Fruit fly (Drosophila melanogaster) whole organism, embryonic: Measurements from ENCODE around the gene Ant2.

Source experiments
- Adf1 ChIP-seq: fragments of 200-800 bp; sonication (Bioruptor generic); IDR thresholded peaks from 2 replicates; pipeline ENCODE4 v1.3.6; 2022; ENCODE audit warnings: missing biosample characterization, missing genetic modification characterization
- CG10147 ChIP-seq: fragments of 200-800 bp; sonication (Bioruptor generic); optimal IDR thresholded peaks from 2 replicates; lab custom pipeline; 2019; ENCODE audit warnings: missing biosample characterization, mild to moderate bottlenecking, missing genetic modification characterization, moderate library complexity
- CG10462 ChIP-seq: fragments of 200-800 bp; sonication (Bioruptor generic); optimal IDR thresholded peaks from 2 replicates; lab custom pipeline; 2016; ENCODE audit warnings: missing biosample characterization, missing genetic modification characterization
- CG10979 ChIP-seq: fragments of 200-800 bp; sonication (Bioruptor generic); optimal IDR thresholded peaks from 2 replicates; lab custom pipeline; 2018; ENCODE audit warnings: missing biosample characterization, mild to moderate bottlenecking, missing genetic modification characterization, moderate library complexity
- CG13894 ChIP-seq: fragments of 200-800 bp; sonication (Bioruptor generic); optimal IDR thresholded peaks from 3 replicates; lab custom pipeline; 2018; ENCODE audit warnings: missing biosample characterization, mild to moderate bottlenecking, missing genetic modification characterization, moderate library complexity
- CG15269 ChIP-seq: fragments of 200-800 bp; sonication (Bioruptor generic); optimal IDR thresholded peaks from 2 replicates; lab custom pipeline; 2018; ENCODE audit warnings: missing biosample characterization, mild to moderate bottlenecking, missing genetic modification characterization, moderate library complexity
- CG15514 ChIP-seq: fragments of 200-800 bp; sonication (Bioruptor generic); optimal IDR thresholded peaks from 3 replicates; lab custom pipeline; 2017; ENCODE audit warnings: missing biosample characterization, missing genetic modification characterization, mild to moderate bottlenecking, moderate library complexity, missing genetic modification reagents
- CG18262 ChIP-seq: fragments of 200-800 bp; optimal IDR thresholded peaks from 3 replicates; lab custom pipeline; 2019; ENCODE audit warnings: missing biosample characterization, mild to moderate bottlenecking, missing genetic modification characterization, moderate library complexity
- CG18764 ChIP-seq: fragments of 200-800 bp; sonication (Bioruptor generic); optimal IDR thresholded peaks from 3 replicates; lab custom pipeline; 2016; ENCODE audit warnings: missing biosample characterization, missing genetic modification characterization
- CG2202 ChIP-seq: fragments of 200-800 bp; sonication (Bioruptor generic); optimal IDR thresholded peaks from 2 replicates; lab custom pipeline; 2018; ENCODE audit warnings: missing biosample characterization, mild to moderate bottlenecking, missing genetic modification characterization
- CG30431 ChIP-seq: fragments of 200-800 bp; sonication (Bioruptor generic); optimal IDR thresholded peaks from 2 replicates; lab custom pipeline; 2017; ENCODE audit warnings: missing biosample characterization, missing genetic modification characterization
- CG4424 ChIP-seq: fragments of 200-800 bp; sonication (Bioruptor generic); optimal IDR thresholded peaks from 3 replicates; lab custom pipeline; 2016; ENCODE audit warnings: missing biosample characterization, missing genetic modification characterization
- CG4730 ChIP-seq: fragments of 200-800 bp; sonication (Bioruptor generic); IDR thresholded peaks from 2 replicates; pipeline ENCODE4 v1.3.6; 2022; ENCODE audit warnings: missing biosample characterization, missing genetic modification characterization
- CG6654 ChIP-seq: fragments of 200-800 bp; sonication (Bioruptor generic); optimal IDR thresholded peaks from 2 replicates; lab custom pipeline; 2017; ENCODE audit warnings: missing biosample characterization, mild to moderate bottlenecking, missing genetic modification characterization
- CG6765 ChIP-seq: fragments of 200-800 bp; sonication (Bioruptor generic); optimal IDR thresholded peaks from 3 replicates; lab custom pipeline; 2017; ENCODE audit warnings: missing biosample characterization, mild to moderate bottlenecking, missing genetic modification characterization
- CG7786 ChIP-seq: fragments of 200-800 bp; sonication (Bioruptor generic); optimal IDR thresholded peaks from 2 replicates; lab custom pipeline; 2016; ENCODE audit warnings: missing biosample characterization, missing genetic modification characterization
- CG7928 ChIP-seq: fragments of 200-800 bp; sonication (Bioruptor generic); optimal IDR thresholded peaks from 2 replicates; lab custom pipeline; 2017; ENCODE audit warnings: missing biosample characterization, mild to moderate bottlenecking, missing genetic modification characterization
- CG8290 ChIP-seq, 3 experiments: fragments of 200-800 bp; sonication (Bioruptor generic); optimal IDR thresholded peaks; 2 replicates each; lab custom pipeline; 2016 to 2019; ENCODE audit warnings: missing biosample characterization in 3 of 3, missing genetic modification characterization in 3 of 3, mild to moderate bottlenecking in 2 of 3, moderate library complexity in 1 of 3
- CG9437 ChIP-seq: fragments of 200-800 bp; sonication (Bioruptor generic); optimal IDR thresholded peaks from 2 replicates; lab custom pipeline; 2018; ENCODE audit warnings: missing biosample characterization, mild to moderate bottlenecking, missing genetic modification characterization
- CoRest ChIP-seq: fragments of 200-800 bp; sonication (Bioruptor generic); optimal IDR thresholded peaks from 3 replicates; lab custom pipeline; 2018; ENCODE audit warnings: missing biosample characterization, mild to moderate bottlenecking, missing genetic modification characterization, moderate library complexity
- Dref ChIP-seq: fragments of 200-800 bp; sonication (Bioruptor generic); IDR thresholded peaks from 2 replicates; pipeline ENCODE4 v1.3.6; 2022; ENCODE audit warnings: missing biosample characterization, missing genetic modification characterization
- Hr78 ChIP-seq, 2 experiments: fragments of 200-800 bp in 1 of 2; fragments of >200 bp in 1 of 2; sonication (Bioruptor generic) in 1 of 2; optimal IDR thresholded peaks; 2 replicates each; lab custom pipeline; 2017 to 2019; ENCODE audit warnings: missing biosample characterization in 2 of 2, missing genetic modification characterization in 2 of 2, mild to moderate bottlenecking in 1 of 2, moderate library complexity in 1 of 2
- Kr ChIP-seq: fragments of 200-800 bp; sonication (Bioruptor generic); optimal IDR thresholded peaks from 2 replicates; lab custom pipeline; 2017; ENCODE audit warnings: missing biosample characterization, mild to moderate bottlenecking, missing genetic modification characterization
- MTF-1 ChIP-seq: fragments of 200-800 bp; sonication (Bioruptor generic); optimal IDR thresholded peaks from 2 replicates; lab custom pipeline; 2018; ENCODE audit warnings: missing biosample characterization, mild to moderate bottlenecking, missing genetic modification characterization, borderline replicate concordance
- Pdp1 ChIP-seq, 2 experiments: fragments of 200-800 bp; sonication (Bioruptor generic); optimal IDR thresholded peaks; 3 replicates each; lab custom pipeline; 2016; ENCODE audit warnings: missing biosample characterization in 2 of 2, missing genetic modification characterization in 2 of 2, mild to moderate bottlenecking in 1 of 2, moderate library complexity in 1 of 2
- Rfx ChIP-seq: fragments of 200-800 bp; sonication (Bioruptor generic); IDR thresholded peaks from 2 replicates; pipeline ENCODE4 v1.3.6; 2022; ENCODE audit warnings: missing biosample characterization, missing genetic modification characterization
- Trl ChIP-seq, 3 experiments: fragments of >200 bp in 2 of 3; fragments of 200-800 bp in 1 of 3; sonication (Bioruptor generic) in 1 of 3; optimal IDR thresholded peaks; 2 replicates in 1 of 3; 3 replicates in 2 of 3; lab custom pipeline; 2016 to 2017; ENCODE audit warnings: missing biosample characterization in 1 of 3, missing genetic modification characterization in 1 of 3
- al ChIP-seq: fragments of 200-800 bp; sonication (Bioruptor generic); IDR thresholded peaks from 2 replicates; pipeline ENCODE4 v1.3.6; 2022; ENCODE audit warnings: missing biosample characterization, missing genetic modification characterization
- ash1 ChIP-seq: fragments of 200-800 bp; sonication (Bioruptor generic); optimal IDR thresholded peaks from 2 replicates; lab custom pipeline; 2018; ENCODE audit warnings: missing biosample characterization, mild to moderate bottlenecking, missing genetic modification characterization
- bigmax ChIP-seq: fragments of 200-800 bp; sonication (Bioruptor generic); optimal IDR thresholded peaks from 2 replicates; lab custom pipeline; 2018; ENCODE audit warnings: missing biosample characterization, mild to moderate bottlenecking, missing genetic modification characterization
- cas ChIP-seq: fragments of 200-800 bp; sonication (Bioruptor generic); IDR thresholded peaks from 2 replicates; pipeline ENCODE4 v1.3.6; 2022; ENCODE audit warnings: missing biosample characterization, missing genetic modification characterization
- crol ChIP-seq: fragments of 200-800 bp; sonication (Bioruptor generic); IDR thresholded peaks from 2 replicates; pipeline ENCODE4 v1.3.6; 2022; ENCODE audit warnings: missing biosample characterization, missing genetic modification characterization
- dan ChIP-seq: fragments of 200-800 bp; sonication (Bioruptor generic); IDR thresholded peaks from 2 replicates; pipeline ENCODE4 v1.3.6; 2022; ENCODE audit warnings: missing biosample characterization, missing genetic modification characterization
- ems ChIP-seq: fragments of 200-800 bp; sonication (Bioruptor generic); optimal IDR thresholded peaks from 3 replicates; lab custom pipeline; 2016; ENCODE audit warnings: missing biosample characterization, missing genetic modification characterization
- fu2 ChIP-seq: fragments of 200-800 bp; sonication (Bioruptor generic); optimal IDR thresholded peaks from 2 replicates; lab custom pipeline; 2016; ENCODE audit warnings: missing biosample characterization, missing genetic modification characterization
- grn ChIP-seq: fragments of 200-800 bp; sonication (Bioruptor generic); optimal IDR thresholded peaks from 3 replicates; lab custom pipeline; 2017; ENCODE audit warnings: missing biosample characterization, missing genetic modification characterization
- her ChIP-seq: fragments of 200-800 bp; sonication (Bioruptor generic); optimal IDR thresholded peaks from 2 replicates; lab custom pipeline; 2016; ENCODE audit warnings: missing biosample characterization, missing genetic modification characterization
- ken ChIP-seq: fragments of 200-800 bp; sonication (Bioruptor generic); IDR thresholded peaks from 3 replicates; pipeline ENCODE4 v1.3.6; 2022; ENCODE audit warnings: missing biosample characterization, missing genetic modification characterization
- lab ChIP-seq: fragments of 200-800 bp; sonication (Bioruptor generic); optimal IDR thresholded peaks from 3 replicates; lab custom pipeline; 2017; ENCODE audit warnings: missing biosample characterization, missing genetic modification characterization, mild to moderate bottlenecking, moderate library complexity, missing genetic modification reagents
- luna ChIP-seq: fragments of 200-800 bp; sonication (Bioruptor generic); optimal IDR thresholded peaks from 2 replicates; lab custom pipeline; 2016; ENCODE audit warnings: missing biosample characterization, missing genetic modification characterization
- maf-S ChIP-seq: fragments of 200-800 bp; sonication (Bioruptor generic); optimal IDR thresholded peaks from 2 replicates; lab custom pipeline; 2016; ENCODE audit warnings: missing biosample characterization, missing genetic modification characterization
- odd ChIP-seq: fragments of 200-800 bp; sonication (Bioruptor generic); optimal IDR thresholded peaks from 2 replicates; lab custom pipeline; 2017; ENCODE audit warnings: missing biosample characterization, mild to moderate bottlenecking, missing genetic modification characterization
- onecut ChIP-seq: fragments of 200-800 bp; sonication (Bioruptor generic); IDR thresholded peaks from 2 replicates; pipeline ENCODE4 v1.3.6; 2022; ENCODE audit warnings: missing biosample characterization, missing genetic modification characterization
- pros ChIP-seq: fragments of 200-800 bp; sonication (Bioruptor generic); optimal IDR thresholded peaks from 3 replicates; lab custom pipeline; 2019; ENCODE audit warnings: missing biosample characterization, mild to moderate bottlenecking, missing genetic modification characterization, moderate library complexity
- sd ChIP-seq: fragments of 200-800 bp; sonication (Bioruptor generic); optimal IDR thresholded peaks from 3 replicates; lab custom pipeline; 2018; ENCODE audit warnings: missing biosample characterization, mild to moderate bottlenecking, missing genetic modification characterization, moderate library complexity
- slbo ChIP-seq: fragments of 200-800 bp; sonication (Bioruptor generic); IDR thresholded peaks from 2 replicates; pipeline ENCODE4 v1.3.6; 2022; ENCODE audit warnings: missing biosample characterization, missing genetic modification characterization
- stwl ChIP-seq: fragments of 200-800 bp; sonication (Bioruptor generic); optimal IDR thresholded peaks from 3 replicates; lab custom pipeline; 2018; ENCODE audit warnings: missing biosample characterization, mild to moderate bottlenecking, missing genetic modification characterization, moderate library complexity
- sug ChIP-seq: fragments of 200-800 bp; optimal IDR thresholded peaks from 2 replicates; lab custom pipeline; 2019; ENCODE audit warnings: missing biosample characterization, mild to moderate bottlenecking, missing genetic modification characterization, moderate library complexity
- usp ChIP-seq: fragments of >200 bp; optimal IDR thresholded peaks from 2 replicates; lab custom pipeline; 2017; ENCODE audit warnings: missing biosample characterization, missing genetic modification characterization
- zen ChIP-seq: fragments of 200-800 bp; sonication (Bioruptor generic); optimal IDR thresholded peaks from 3 replicates; lab custom pipeline; 2018; ENCODE audit warnings: missing biosample characterization, mild to moderate bottlenecking, missing genetic modification characterization, moderate library complexity

The Ant2 gene

dm6 chrX:10744315-10744767 lies 42.4 kb downstream of the Ant2 start, which contains the start of gene ras (continued):
- TF ChIP-seq fu2 (GFP tag; lab: Kevin White, UChicago) (no peak), Hr78 (GFP tag; optimal IDR thresholded peaks at IDR 0.05; lab: Kevin White, UChicago) (no peak), CG8290 (GFP tag; optimal IDR thresholded peaks at IDR 0.05; lab: Kevin White, UChicago) (no peak), CG8290 (tag; optimal IDR thresholded peaks at IDR 0.05; lab: Kevin White, UChicago) (peak in 1 of 2 experiments; percentile 38), zen (peak; percentile 39), bigmax (GFP tag; lab: Kevin White, UChicago) (no peak), slbo (GFP tag; lab: Robert Waterston, UW) (no peak), onecut (GFP tag; lab: Robert Waterston, UW) (peak; percentile 96), crol (GFP tag; lab: Robert Waterston, UW) (peak; percentile 93), CG9437 (GFP tag; lab: Kevin White, UChicago) (peak; percentile 99), lab (GFP tag; lab: Kevin White, UChicago) (peak; percentile 7), Dref (GFP tag; lab: Robert Waterston, UW) (peak; percentile 38; the same call in 1 of the 2 replicates), CoRest (tag; lab: Kevin White, UChicago) (no peak), MTF-1 (no peak), ken (GFP tag; lab: Robert Waterston, UW) (no peak), her (GFP tag; lab: Kevin White, UChicago) (no peak), CG30431 (GFP tag; lab: Kevin White, UChicago) (no peak), Rfx (no peak), Trl (optimal IDR thresholded peaks at IDR 0.05; lab: Kevin White, UChicago) (peak in 1 of 2 experiments; percentile 37), Trl (GFP tag; optimal IDR thresholded peaks at IDR 0.05; lab: Kevin White, UChicago) (no peak), Pdp1 (GFP tag; optimal IDR thresholded peaks at IDR 0.05; lab: Kevin White, UChicago) (peak in 1 of 2 experiments; percentile 95), usp (GFP tag; lab: Kevin White, UChicago) (no peak), dan (GFP tag; lab: Robert Waterston, UW) (no peak), CG6654 (no peak), luna (peak; percentile 14), Kr (peak; percentile 5), CG10147 (GFP tag; lab: Kevin White, UChicago) (no peak), stwl (no peak), CG18764 (GFP tag; lab: Kevin White, UChicago) (no peak), Adf1 (GFP tag; lab: Robert Waterston, UW) (no peak; the same call in 1 of the 2 replicates), CG4730 (no peak), cas (GFP tag; lab: Robert Waterston, UW) (no peak), ash1 (GFP tag; lab: Kevin White, UChicago) (peak; percentile 37), CG7928 (GFP tag; lab: Kevin White, UChicago) (no peak), CG13894 (tag; lab: Kevin White, UChicago) (no peak), maf-S (GFP tag; lab: Kevin White, UChicago) (no peak), pros (GFP tag; lab: Kevin White, UChicago) (peak; percentile 83), CG10462 (GFP tag; lab: Kevin White, UChicago) (no peak), CG10979 (tag; lab: Kevin White, UChicago) (no peak), CG4424 (GFP tag; lab: Kevin White, UChicago) (no peak), CG6765 (GFP tag; lab: Kevin White, UChicago) (peak; percentile 34), al (no peak), CG18262 (tag; lab: Kevin White, UChicago) (no peak), grn (GFP tag; lab: Kevin White, UChicago) (peak; percentile 60), CG2202 (tag; lab: Kevin White, UChicago) (no peak), CG15269 (tag; lab: Kevin White, UChicago) (no peak), CG7786 (GFP tag; lab: Kevin White, UChicago) (no peak), CG15514 (GFP tag; lab: Kevin White, UChicago) (no peak), sd (peak; percentile 9), ems (GFP tag; lab: Kevin White, UChicago) (no peak), odd (GFP tag; lab: Kevin White, UChicago) (no peak), sug (tag; lab: Kevin White, UChicago) (peak; percentile 61)
